Fruit fly (Drosophila melanogaster): ENCODE measurements around the gene PGRP-LF.

- TF ChIP-seq rn (GFP tag; IDR thresholded peaks at IDR 0.05) (no peak), CG34367 (tag; optimal IDR thresholded peaks at IDR 0.05) (no peak), EcR (GFP tag; optimal IDR thresholded peaks at IDR 0.05) (no peak), Pif1A (GFP tag; optimal IDR thresholded peaks at IDR 0.05) (no peak), CG8159 (tag; optimal IDR thresholded peaks at IDR 0.05) (no peak), CG15710 (tag; optimal IDR thresholded peaks at IDR 0.05) (no peak), CG10348 (GFP tag; IDR thresholded peaks at IDR 0.05) (no peak), CG8301 (tag; optimal IDR thresholded peaks at IDR 0.05) (no peak), CG17806 (tag; optimal IDR thresholded peaks at IDR 0.05) (no peak), CG4496 (GFP tag; IDR thresholded peaks at IDR 0.05) (peak; percentile 74), Ets98B (GFP tag; IDR thresholded peaks at IDR 0.05) (no peak)
These were observed 8.6 kb upstream of the PGRP-LF start for dm6 chr3L:9340839-9341238.
